Fruit fly (Drosophila melanogaster) whole organism, embryonic: Measurements from ENCODE around the gene CG14961.

Experiments used
- ATbp ChIP-seq: fragments of 200-800 bp; sonication (Bioruptor generic); optimal IDR thresholded peaks from 2 replicates; lab custom pipeline; 2017; ENCODE audit warnings: missing biosample characterization, mild to moderate bottlenecking, missing genetic modification characterization, missing genetic modification reagents
- Bdp1 ChIP-seq: fragments of 200-800 bp; sonication (Bioruptor generic); optimal IDR thresholded peaks from 3 replicates; lab custom pipeline; 2016; ENCODE audit warnings: missing biosample characterization, missing genetic modification characterization
- CG10147 ChIP-seq: fragments of 200-800 bp; sonication (Bioruptor generic); optimal IDR thresholded peaks from 2 replicates; lab custom pipeline; 2019; ENCODE audit warnings: missing biosample characterization, mild to moderate bottlenecking, missing genetic modification characterization, moderate library complexity
- CG11696 ChIP-seq: fragments of 200-800 bp; sonication (Bioruptor generic); IDR thresholded peaks from 2 replicates; pipeline ENCODE4 v1.3.6; 2022; ENCODE audit warnings: missing biosample characterization, missing genetic modification characterization
- CG13894 ChIP-seq: fragments of 200-800 bp; sonication (Bioruptor generic); optimal IDR thresholded peaks from 3 replicates; lab custom pipeline; 2018; ENCODE audit warnings: missing biosample characterization, mild to moderate bottlenecking, missing genetic modification characterization, moderate library complexity
- CG15601 ChIP-seq: fragments of 200-800 bp; sonication (Bioruptor generic); optimal IDR thresholded peaks from 3 replicates; lab custom pipeline; 2019; ENCODE audit warnings: missing biosample characterization, mild to moderate bottlenecking, missing genetic modification characterization, moderate library complexity
- CG17802 ChIP-seq: fragments of 200-800 bp; sonication (Bioruptor generic); optimal IDR thresholded peaks from 2 replicates; lab custom pipeline; 2018; ENCODE audit warnings: missing biosample characterization, mild to moderate bottlenecking, missing genetic modification characterization, moderate library complexity
- CG2120 ChIP-seq: fragments of 200-800 bp; sonication (Bioruptor generic); optimal IDR thresholded peaks from 3 replicates; lab custom pipeline; 2016; ENCODE audit warnings: missing biosample characterization, missing genetic modification characterization
- CG2202 ChIP-seq: fragments of 200-800 bp; sonication (Bioruptor generic); optimal IDR thresholded peaks from 2 replicates; lab custom pipeline; 2018; ENCODE audit warnings: missing biosample characterization, mild to moderate bottlenecking, missing genetic modification characterization
- CG2678 ChIP-seq: fragments of 200-800 bp; sonication (Bioruptor generic); optimal IDR thresholded peaks from 3 replicates; lab custom pipeline; 2019; ENCODE audit warnings: missing biosample characterization, mild to moderate bottlenecking, missing genetic modification characterization, moderate library complexity
- CG30431 ChIP-seq: fragments of 200-800 bp; sonication (Bioruptor generic); optimal IDR thresholded peaks from 2 replicates; lab custom pipeline; 2017; ENCODE audit warnings: missing biosample characterization, missing genetic modification characterization
- CG31441 ChIP-seq: fragments of 200-800 bp; sonication (Bioruptor generic); IDR thresholded peaks from 2 replicates; pipeline ENCODE4 v1.3.6; 2022; ENCODE audit warnings: missing biosample characterization, missing genetic modification characterization
- CG42726 ChIP-seq: fragments of 200-800 bp; sonication (Bioruptor generic); IDR thresholded peaks from 2 replicates; pipeline ENCODE4 v1.3.6; 2022; ENCODE audit warnings: missing biosample characterization, missing genetic modification characterization; ENCODE audit not compliant: partially characterized antibody
- CG5953 ChIP-seq: fragments of 200-800 bp; sonication (Bioruptor generic); IDR thresholded peaks from 2 replicates; pipeline ENCODE4 v1.3.6; 2022; ENCODE audit warnings: missing biosample characterization, missing genetic modification characterization
- CG6683 ChIP-seq: fragments of 200-800 bp; sonication (Bioruptor generic); optimal IDR thresholded peaks from 2 replicates; lab custom pipeline; 2017; ENCODE audit warnings: missing biosample characterization, mild to moderate bottlenecking, missing genetic modification characterization, missing genetic modification reagents
- CG9727 ChIP-seq: fragments of 200-800 bp; sonication (Bioruptor generic); optimal IDR thresholded peaks from 3 replicates; lab custom pipeline; 2017; ENCODE audit warnings: missing biosample characterization, mild to moderate bottlenecking, missing genetic modification characterization
- Chrac-16 ChIP-seq: fragments of 200-800 bp; sonication (Bioruptor generic); optimal IDR thresholded peaks from 3 replicates; lab custom pipeline; 2016; ENCODE audit warnings: missing biosample characterization, missing genetic modification characterization
- Dbx ChIP-seq: fragments of 200-800 bp; sonication (Bioruptor generic); IDR thresholded peaks from 3 replicates; pipeline ENCODE4 v1.3.6; 2022; ENCODE audit warnings: missing biosample characterization, missing genetic modification characterization
- Dek ChIP-seq: fragments of 200-800 bp; sonication (Bioruptor generic); optimal IDR thresholded peaks from 3 replicates; lab custom pipeline; 2019; ENCODE audit warnings: missing biosample characterization, mild to moderate bottlenecking, missing genetic modification characterization, moderate library complexity
- ERR ChIP-seq: fragments of 200-800 bp; sonication (Bioruptor generic); optimal IDR thresholded peaks from 2 replicates; lab custom pipeline; 2016; ENCODE audit warnings: missing biosample characterization, missing genetic modification characterization
- H2.0 ChIP-seq: fragments of 200-800 bp; sonication (Bioruptor generic); IDR thresholded peaks from 2 replicates; pipeline ENCODE4 v1.3.6; 2022; ENCODE audit warnings: missing biosample characterization, missing genetic modification characterization
- HHEX ChIP-seq: fragments of 200-800 bp; sonication (Bioruptor generic); optimal IDR thresholded peaks from 3 replicates; lab custom pipeline; 2017; ENCODE audit warnings: missing biosample characterization, mild to moderate bottlenecking, missing genetic modification characterization, missing genetic modification reagents
- HLHmδ ChIP-seq: fragments of 200-800 bp; sonication (Bioruptor generic); optimal IDR thresholded peaks from 2 replicates; lab custom pipeline; 2018; ENCODE audit warnings: missing biosample characterization, mild to moderate bottlenecking, missing genetic modification characterization, moderate library complexity
- Hsf ChIP-seq: fragments of 200-800 bp; sonication (Bioruptor generic); optimal IDR thresholded peaks from 3 replicates; lab custom pipeline; 2016; ENCODE audit warnings: missing biosample characterization, missing genetic modification characterization
- NK7.1 ChIP-seq: fragments of 200-800 bp; sonication (Bioruptor generic); optimal IDR thresholded peaks from 3 replicates; lab custom pipeline; 2016; ENCODE audit warnings: missing biosample characterization, missing genetic modification characterization
- Neu2 ChIP-seq: fragments of 200-800 bp; sonication (Bioruptor generic); optimal IDR thresholded peaks from 3 replicates; lab custom pipeline; 2016; ENCODE audit warnings: missing biosample characterization, missing genetic modification characterization, borderline replicate concordance
- Opbp ChIP-seq: fragments of 200-800 bp; sonication (Bioruptor generic); IDR thresholded peaks from 3 replicates; pipeline ENCODE4 v1.3.6; 2022; ENCODE audit warnings: missing biosample characterization, missing genetic modification characterization; ENCODE audit not compliant: partially characterized antibody
- Taf1 ChIP-seq: fragments of 200-800 bp; sonication (Bioruptor generic); IDR thresholded peaks from 2 replicates; pipeline ENCODE4 v1.3.6; 2022; ENCODE audit warnings: missing biosample characterization, missing genetic modification characterization
- aop ChIP-seq: fragments of 200-800 bp; sonication (Bioruptor generic); IDR thresholded peaks from 2 replicates; pipeline ENCODE4 v1.3.6; 2022; ENCODE audit warnings: missing biosample characterization, missing genetic modification characterization
- az2 ChIP-seq: fragments of 200-800 bp; sonication (Bioruptor generic); optimal IDR thresholded peaks from 3 replicates; lab custom pipeline; 2016; ENCODE audit warnings: missing biosample characterization, missing genetic modification characterization
- bbx ChIP-seq: fragments of 200-800 bp; sonication (Bioruptor generic); IDR thresholded peaks from 2 replicates; pipeline ENCODE4 v1.3.6; 2022; ENCODE audit warnings: missing biosample characterization, missing genetic modification characterization; ENCODE audit not compliant: partially characterized antibody
- bcd ChIP-seq: fragments of 200-800 bp; sonication (Bioruptor generic); optimal IDR thresholded peaks from 2 replicates; lab custom pipeline; 2017; ENCODE audit warnings: missing biosample characterization, mild to moderate bottlenecking, missing genetic modification characterization
- caup ChIP-seq: fragments of 200-800 bp; sonication (Bioruptor generic); optimal IDR thresholded peaks from 3 replicates; lab custom pipeline; 2017; ENCODE audit warnings: missing biosample characterization, mild to moderate bottlenecking, missing genetic modification characterization, moderate library complexity; ENCODE audit not compliant: severe bottlenecking
- chm ChIP-seq: fragments of 200-800 bp; sonication (Bioruptor generic); IDR thresholded peaks from 2 replicates; pipeline ENCODE4 v1.3.6; 2022; ENCODE audit warnings: missing biosample characterization, missing genetic modification characterization
- chn ChIP-seq: fragments of 200-800 bp; sonication (Bioruptor generic); optimal IDR thresholded peaks from 2 replicates; lab custom pipeline; 2016; ENCODE audit warnings: missing biosample characterization, missing genetic modification characterization
- corto ChIP-seq: fragments of 200-800 bp; sonication (Bioruptor generic); optimal IDR thresholded peaks from 2 replicates; lab custom pipeline; 2016; ENCODE audit warnings: missing biosample characterization, mild to moderate bottlenecking, missing genetic modification characterization, moderate library complexity
- eve ChIP-seq, 2 experiments: fragments of >200 bp; optimal IDR thresholded peaks; 2 replicates each; lab custom pipeline; 2017; ENCODE audit warnings: missing biosample characterization in 2 of 2, missing genetic modification characterization in 2 of 2
- eyg ChIP-seq: fragments of 200-800 bp; sonication (Bioruptor generic); optimal IDR thresholded peaks from 3 replicates; lab custom pipeline; 2016; ENCODE audit warnings: missing biosample characterization, missing genetic modification characterization
- fd102C ChIP-seq: fragments of 200-800 bp; sonication (Bioruptor generic); optimal IDR thresholded peaks from 2 replicates; lab custom pipeline; 2018; ENCODE audit warnings: missing biosample characterization, mild to moderate bottlenecking, missing genetic modification characterization, moderate library complexity
- fd64A ChIP-seq: fragments of 200-800 bp; sonication (Bioruptor generic); optimal IDR thresholded peaks from 3 replicates; lab custom pipeline; 2018; ENCODE audit warnings: missing biosample characterization, mild to moderate bottlenecking, missing genetic modification characterization
- ftz-f1 ChIP-seq: fragments of 200-800 bp; sonication (Bioruptor generic); optimal IDR thresholded peaks from 2 replicates; lab custom pipeline; 2016; ENCODE audit warnings: missing biosample characterization, missing genetic modification characterization
- lab ChIP-seq: fragments of 200-800 bp; sonication (Bioruptor generic); optimal IDR thresholded peaks from 3 replicates; lab custom pipeline; 2017; ENCODE audit warnings: missing biosample characterization, missing genetic modification characterization, mild to moderate bottlenecking, moderate library complexity, missing genetic modification reagents
- lov ChIP-seq, 2 experiments: fragments of 200-800 bp in 1 of 2; fragments of >200 bp in 1 of 2; sonication (Bioruptor generic) in 1 of 2; IDR thresholded peaks in 1 of 2; optimal IDR thresholded peaks in 1 of 2; 2 replicates in 1 of 2; 3 replicates in 1 of 2; pipeline versions ENCODE4 v1.3.6 to Lab custom; 2017 to 2022; ENCODE audit warnings: missing biosample characterization in 1 of 2, missing genetic modification characterization in 1 of 2
- nau ChIP-seq: fragments of 200-800 bp; sonication (Bioruptor generic); optimal IDR thresholded peaks from 3 replicates; lab custom pipeline; 2017; ENCODE audit warnings: missing biosample characterization, mild to moderate bottlenecking, missing genetic modification characterization, missing genetic modification reagents
- nerfin-1 ChIP-seq: fragments of 200-800 bp; sonication (Bioruptor generic); optimal IDR thresholded peaks from 3 replicates; lab custom pipeline; 2019; ENCODE audit warnings: missing biosample characterization, mild to moderate bottlenecking, missing genetic modification characterization, moderate library complexity
- odd ChIP-seq: fragments of 200-800 bp; sonication (Bioruptor generic); optimal IDR thresholded peaks from 2 replicates; lab custom pipeline; 2017; ENCODE audit warnings: missing biosample characterization, mild to moderate bottlenecking, missing genetic modification characterization
- phol ChIP-seq: fragments of 200-800 bp; sonication (Bioruptor generic); optimal IDR thresholded peaks from 3 replicates; lab custom pipeline; 2018; ENCODE audit warnings: missing biosample characterization, mild to moderate bottlenecking, missing genetic modification characterization, moderate library complexity
- sna ChIP-seq: fragments of 200-800 bp; sonication (Bioruptor generic); IDR thresholded peaks from 2 replicates; pipeline ENCODE4 v1.3.6; 2022; ENCODE audit warnings: missing biosample characterization, missing genetic modification characterization; ENCODE audit not compliant: partially characterized antibody
- twi ChIP-seq: fragments of 200-800 bp; optimal IDR thresholded peaks from 2 replicates; lab custom pipeline; 2019; ENCODE audit warnings: missing biosample characterization, mild to moderate bottlenecking, missing genetic modification characterization, moderate library complexity
- zen ChIP-seq: fragments of 200-800 bp; sonication (Bioruptor generic); optimal IDR thresholded peaks from 3 replicates; lab custom pipeline; 2018; ENCODE audit warnings: missing biosample characterization, mild to moderate bottlenecking, missing genetic modification characterization, moderate library complexity

Gene CG14961

DNA sequence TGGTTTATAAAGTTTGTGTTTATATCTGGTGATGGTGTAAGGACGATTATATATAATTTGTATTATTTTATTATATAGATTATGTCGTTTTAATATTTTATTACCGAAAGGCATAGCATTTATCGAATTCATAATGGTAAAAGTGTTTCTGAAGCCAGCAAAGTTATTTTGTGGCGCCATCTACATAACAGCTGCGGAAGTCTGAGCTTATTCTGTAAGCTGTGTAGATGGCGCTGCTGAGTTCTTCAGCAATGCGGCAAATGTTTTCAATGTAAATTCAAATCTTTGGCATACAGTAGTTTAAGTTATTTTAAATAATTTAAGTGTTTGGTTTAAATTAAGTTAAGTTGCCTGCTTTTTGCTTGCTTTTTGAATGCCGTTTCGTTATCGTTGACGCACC lies 41.4 kb upstream of the CG14961 start (continued):
- TF ChIP-seq CG2120 (no peak), eve (GFP tag; optimal IDR thresholded peaks at IDR 0.05; lab: Kevin White, UChicago) (no peak), ftz-f1 (GFP tag; lab: Kevin White, UChicago) (no peak), CG30431 (GFP tag; lab: Kevin White, UChicago) (no peak), Dek (tag; lab: Kevin White, UChicago) (no peak), eyg (GFP tag; lab: Kevin White, UChicago) (no peak), nerfin-1 (no peak), CG15601 (tag; lab: Kevin White, UChicago) (no peak), lab (GFP tag; lab: Kevin White, UChicago) (no peak), CG10147 (no peak), Opbp (GFP tag; lab: Robert Waterston, UW) (peak; percentile 18; the same call in 1 of the 3 replicates), CG6683 (GFP tag; lab: Kevin White, UChicago) (no peak), CG5953 (GFP tag; lab: Robert Waterston, UW) (no peak), fd102C (GFP tag; lab: Kevin White, UChicago) (no peak), CG31441 (GFP tag; lab: Robert Waterston, UW) (0 out of 2 replicates have a peak, but pooled peaks have one; percentile 9), CG9727 (GFP tag; lab: Kevin White, UChicago) (no peak), phol (tag; lab: Kevin White, UChicago) (peak; percentile 21), sna (no peak), Bdp1 (GFP tag; lab: Kevin White, UChicago) (no peak), aop (GFP tag; lab: Robert Waterston, UW) (no peak), HHEX (GFP tag; lab: Kevin White, UChicago) (peak; percentile 4), lov (optimal IDR thresholded peaks at IDR 0.05; lab: Kevin White, UChicago) (no peak), lov (GFP tag; IDR thresholded peaks at IDR 0.05; lab: Robert Waterston, UW) (peak; percentile 56; the same call in 1 of the 3 replicates), chn (GFP tag; lab: Kevin White, UChicago) (no peak), Hsf (GFP tag; lab: Kevin White, UChicago) (no peak), CG42726 (GFP tag; lab: Robert Waterston, UW) (peak; percentile 33; the same call in 1 of the 2 replicates), nau (GFP tag; lab: Kevin White, UChicago) (no peak), bbx (GFP tag; lab: Robert Waterston, UW) (no peak), CG2202 (tag; lab: Kevin White, UChicago) (no peak), corto (GFP tag; lab: Kevin White, UChicago) (no peak), bcd (GFP tag; lab: Kevin White, UChicago) (no peak), odd (GFP tag; lab: Kevin White, UChicago) (no peak), Dbx (GFP tag; lab: Robert Waterston, UW) (peak; percentile 50; the same call in 1 of the 3 replicates), caup (GFP tag; lab: Kevin White, UChicago) (no peak), fd64A (no peak), ERR (GFP tag; lab: Kevin White, UChicago) (no peak), Chrac-16 (GFP tag; lab: Kevin White, UChicago) (no peak), az2 (no peak), zen (no peak), Taf1 (no peak), CG11696 (no peak), NK7.1 (GFP tag; lab: Kevin White, UChicago) (no peak), HLHmδ (GFP tag; lab: Kevin White, UChicago) (no peak), ATbp (GFP tag; lab: Kevin White, UChicago) (no peak), CG17802 (peak; percentile 2), CG2678 (tag; lab: Kevin White, UChicago) (no peak), CG13894 (tag; lab: Kevin White, UChicago) (no peak), twi (tag; lab: Kevin White, UChicago) (no peak), chm (GFP tag; lab: Robert Waterston, UW) (no peak), Neu2 (GFP tag; lab: Kevin White, UChicago) (no peak), H2.0 (GFP tag; lab: Robert Waterston, UW) (peak; percentile 52)
